1 fruit fly cellular context compared by ENCODE assay signal in genomic region chr3L:884239-884638, dm6.
TF ChIP-seq lines count a peak whose summit lies in the region.

No protein-coding gene starts in this region.

TF ChIP-seq in whole organism, embryonic, 481 proteins besides CTCF, POLR2A, EP300 and RAD21 (continued from another document):
- peak; percentile 5 for TF ChIP-seq CG2120 (GFP tag; optimal IDR thresholded peaks at IDR 0.05; lab: Kevin White, UChicago)
- TF ChIP-seq lmd (GFP tag; IDR thresholded peaks at IDR 0.05; lab: Robert Waterston, UW), result peak; percentile 25; the same call in 1 of the 2 replicates
- peak; percentile 75 for TF ChIP-seq scrt (GFP tag; optimal IDR thresholded peaks at IDR 0.05; lab: Kevin White, UChicago)
- 0 out of 4 replicates have a peak, but pooled peaks have one; percentile 2 for TF ChIP-seq chinmo (GFP tag; IDR thresholded peaks at IDR 0.05; lab: Robert Waterston, UW; ENCODE audit: partially characterized antibody)
- TF ChIP-seq Aef1 (GFP tag; IDR thresholded peaks at IDR 0.05; lab: Robert Waterston, UW), result peak; percentile 40; the same call in 1 of the 3 replicates
- no peak for TF ChIP-seq yki (optimal IDR thresholded peaks at IDR 0.05; lab: Kevin White, UChicago)
- peak; percentile 26 for TF ChIP-seq mam (GFP tag; optimal IDR thresholded peaks at IDR 0.05; lab: Kevin White, UChicago)
- TF ChIP-seq trem (tag; optimal IDR thresholded peaks at IDR 0.05; lab: Kevin White, UChicago), result no peak
- peak; percentile 15 for TF ChIP-seq CG3281 (GFP tag; optimal IDR thresholded peaks at IDR 0.05; lab: Kevin White, UChicago)
- no peak for TF ChIP-seq pho (GFP tag; optimal IDR thresholded peaks at IDR 0.05; lab: Kevin White, UChicago)
- TF ChIP-seq MBD-R2 (GFP tag; IDR thresholded peaks at IDR 0.05; lab: Robert Waterston, UW), result 0 out of 2 replicates have a peak, but pooled peaks have one; percentile 16
- peak; percentile 66 for TF ChIP-seq Rfx (GFP tag; IDR thresholded peaks at IDR 0.05; lab: Robert Waterston, UW)
- TF ChIP-seq Drgx (GFP tag; IDR thresholded peaks at IDR 0.05; lab: Robert Waterston, UW), result peak; percentile 24; the same call in 1 of the 2 replicates
- peak; percentile 23; the same call in 1 of the 2 replicates for TF ChIP-seq CG9932 (GFP tag; IDR thresholded peaks at IDR 0.05; lab: Robert Waterston, UW)
- peak; percentile 46 for TF ChIP-seq lab (GFP tag; optimal IDR thresholded peaks at IDR 0.05; lab: Kevin White, UChicago)
- peak; percentile 40; the same call in 1 of the 3 replicates for TF ChIP-seq dysf (GFP tag; IDR thresholded peaks at IDR 0.05; lab: Robert Waterston, UW)
- TF ChIP-seq vvl (GFP tag; IDR thresholded peaks at IDR 0.05; lab: Robert Waterston, UW), result peak; percentile 30; the same call in 1 of the 2 replicates
